Fruit fly (Drosophila melanogaster): Measurements from ENCODE around the gene Sugb.
A peak's percentile ranks its signal among the peaks of the same experiment; 100 is the strongest.

The Sugb gene

DNA sequence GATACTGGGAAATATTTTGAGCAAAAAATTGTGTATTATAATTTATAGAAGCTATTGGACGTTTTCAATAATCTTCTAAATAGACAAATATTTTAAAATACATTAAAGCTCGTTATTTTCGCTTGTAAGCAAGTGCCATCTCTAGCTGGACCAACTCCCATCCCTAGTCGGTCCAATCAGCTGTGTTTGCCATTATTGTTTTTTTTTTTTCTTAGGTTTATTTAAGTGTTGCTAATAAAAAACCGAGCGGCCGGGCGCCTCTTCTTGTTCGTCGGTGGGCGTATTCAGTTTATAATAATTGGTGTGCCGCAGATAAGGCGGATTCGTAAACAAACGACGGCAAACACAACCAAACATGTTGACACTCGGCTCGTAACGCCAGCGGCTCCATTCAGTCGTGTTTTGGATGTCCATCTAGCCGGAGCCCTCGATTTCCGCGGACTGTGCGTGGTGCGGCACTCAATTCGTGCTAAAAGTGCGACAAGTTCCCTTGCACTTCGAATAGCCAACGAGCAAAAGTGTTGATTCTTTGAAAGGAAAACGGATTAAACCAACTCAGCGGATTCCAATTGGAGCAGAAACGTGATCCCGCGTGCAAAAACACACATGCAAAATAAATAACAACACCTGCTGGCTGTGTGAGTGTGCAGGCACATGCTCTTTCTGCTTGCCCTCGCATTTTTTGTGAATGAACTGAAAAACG, at the start of gene Sugb:
Gene Sugb (plus strand): TSS at position 162 of the 703 bp plus-strand sequence.
- no peak for TF ChIP-seq CG12236 (GFP tag; optimal IDR thresholded peaks at IDR 0.05)
- peak; percentile 79 for TF ChIP-seq mam (GFP tag; optimal IDR thresholded peaks at IDR 0.05)
- TF ChIP-seq hth (optimal IDR thresholded peaks at IDR 0.05) = no peak
- TF ChIP-seq CG7271 (tag; optimal IDR thresholded peaks at IDR 0.05) = no peak
- peak; percentile 64 for TF ChIP-seq Nf-YC (tag; optimal IDR thresholded peaks at IDR 0.05)
- peak; percentile 8 for TF ChIP-seq CG12769 (tag; optimal IDR thresholded peaks at IDR 0.05)
- TF ChIP-seq gfzf (GFP tag; optimal IDR thresholded peaks at IDR 0.05) = no peak
- peak; percentile 55 for TF ChIP-seq fd3F (GFP tag; optimal IDR thresholded peaks at IDR 0.05)
- TF ChIP-seq ewg (GFP tag; optimal IDR thresholded peaks at IDR 0.05) = peak; percentile 21
- no peak for TF ChIP-seq cwo (GFP tag; optimal IDR thresholded peaks at IDR 0.05)
- peak; percentile 41 for TF ChIP-seq Myb (GFP tag; optimal IDR thresholded peaks at IDR 0.05)
- TF ChIP-seq CG2889 (GFP tag; IDR thresholded peaks at IDR 0.05) = no peak
- TF ChIP-seq fu2 (GFP tag; optimal IDR thresholded peaks at IDR 0.05) = peak; percentile 62
- TF ChIP-seq CG9215 (GFP tag; IDR thresholded peaks at IDR 0.05) = no peak
- TF ChIP-seq Dll (GFP tag; IDR thresholded peaks at IDR 0.05; ENCODE audit: partially characterized antibody) = peak; percentile 84
- peak; percentile 39 for TF ChIP-seq scrt (GFP tag; optimal IDR thresholded peaks at IDR 0.05)
- TF ChIP-seq lmd (GFP tag; IDR thresholded peaks at IDR 0.05) = peak; percentile 70; the same call in 1 of the 2 replicates
- peak; percentile 57 for TF ChIP-seq corto (GFP tag; optimal IDR thresholded peaks at IDR 0.05)
- TF ChIP-seq HLH4C (GFP tag; IDR thresholded peaks at IDR 0.05; ENCODE audit: partially characterized antibody) = no peak; the same call in 2 of the 3 replicates
- TF ChIP-seq D (optimal IDR thresholded peaks at IDR 0.05) = no peak
- TF ChIP-seq D (GFP tag; optimal IDR thresholded peaks at IDR 0.05) = peak; percentile 2
- TF ChIP-seq CG13287 (GFP tag; IDR thresholded peaks at IDR 0.05; ENCODE audit: partially characterized antibody) = peak; percentile 87
- TF ChIP-seq CG6765 (GFP tag; optimal IDR thresholded peaks at IDR 0.05) = peak; percentile 63
- TF ChIP-seq eve (GFP tag; optimal IDR thresholded peaks at IDR 0.05) = no peak
- TF ChIP-seq CG2120 (GFP tag; optimal IDR thresholded peaks at IDR 0.05) = peak; percentile 91
- no peak for TF ChIP-seq btn (GFP tag; optimal IDR thresholded peaks at IDR 0.05)
- no peak for TF ChIP-seq CG9797 (GFP tag; optimal IDR thresholded peaks at IDR 0.05)
- TF ChIP-seq Antp (GFP tag; optimal IDR thresholded peaks at IDR 0.05) = peak; percentile 41
- no peak for TF ChIP-seq CG1024 (GFP tag; IDR thresholded peaks at IDR 0.05)
- TF ChIP-seq cato (GFP tag; optimal IDR thresholded peaks at IDR 0.05; ENCODE audit: borderline replicate concordance) = no peak
- peak; percentile 58 for TF ChIP-seq CG17829 (tag; optimal IDR thresholded peaks at IDR 0.05)
- TF ChIP-seq CHES-1-like (GFP tag; optimal IDR thresholded peaks at IDR 0.05) = peak; percentile 69
- TF ChIP-seq Nf-YB (GFP tag; optimal IDR thresholded peaks at IDR 0.05) = peak; percentile 57
- TF ChIP-seq CG6175 (GFP tag; IDR thresholded peaks at IDR 0.05) = 0 out of 3 replicates have a peak, but pooled peaks have one; percentile 39
- peak; percentile 72 for TF ChIP-seq Sry-δ (GFP tag; optimal IDR thresholded peaks at IDR 0.05)
- TF ChIP-seq ac (GFP tag; optimal IDR thresholded peaks at IDR 0.05) = no peak
- no peak for TF ChIP-seq Fer2 (tag; optimal IDR thresholded peaks at IDR 0.05)
- peak; percentile 32 for TF ChIP-seq Oli (tag; optimal IDR thresholded peaks at IDR 0.05)
- peak; percentile 56 for TF ChIP-seq CG3838 (GFP tag; optimal IDR thresholded peaks at IDR 0.05)
- peak; percentile 43 for TF ChIP-seq CG15696 (tag; optimal IDR thresholded peaks at IDR 0.05)
- TF ChIP-seq lola (GFP tag; optimal IDR thresholded peaks at IDR 0.05) = peak in 1 of 3 experiments; percentile 5
- TF ChIP-seq CG6254 (GFP tag; optimal IDR thresholded peaks at IDR 0.05) = peak; percentile 0
- TF ChIP-seq CG8944 (GFP tag; optimal IDR thresholded peaks at IDR 0.05) = peak; percentile 36
- no peak for TF ChIP-seq dan (GFP tag; IDR thresholded peaks at IDR 0.05)
- no peak for TF ChIP-seq Mrtf (GFP tag; IDR thresholded peaks at IDR 0.05)
- no peak for TF ChIP-seq zf30C (GFP tag; optimal IDR thresholded peaks at IDR 0.05)
- TF ChIP-seq B-H2 (GFP tag; optimal IDR thresholded peaks at IDR 0.05) = peak; percentile 82
- peak; percentile 9 for TF ChIP-seq HHEX (GFP tag; optimal IDR thresholded peaks at IDR 0.05)
- TF ChIP-seq rib (GFP tag; IDR thresholded peaks at IDR 0.05) = peak; percentile 63

Data from whole organism, embryonic.